Worm (Caenorhabditis elegans) whole organism, mixed stage, embryonic: ENCODE data around the gene hipr-1.

ENCODE experiments used
- M03D4.4 ChIP-seq: sonication (generic microtip); optimal IDR thresholded peaks from 2 replicates; lab custom pipeline; 2017; ENCODE audit warnings: mild to moderate bottlenecking, missing genetic modification characterization, missing compliant biosample characterization
- bed-3 ChIP-seq: fragments of 200-800 bp; sonication (Bioruptor generic); optimal IDR thresholded peaks from 3 replicates; lab custom pipeline; 2018; ENCODE audit warnings: mild to moderate bottlenecking, missing genetic modification characterization, moderate library complexity, missing compliant biosample characterization
- blmp-1 ChIP-seq: fragments of 150-350 bp; optimal IDR thresholded peaks from 2 replicates; lab custom pipeline; 2014; ENCODE audit warnings: missing biosample characterization, missing genetic modification characterization
- ceh-39 ChIP-seq: fragments of 150-350 bp; optimal IDR thresholded peaks from 2 replicates; lab custom pipeline; 2014; ENCODE audit warnings: missing biosample characterization, missing genetic modification characterization
- ceh-43 ChIP-seq: fragments of 200-800 bp; sonication (Bioruptor generic); optimal IDR thresholded peaks from 2 replicates; lab custom pipeline; 2018; ENCODE audit warnings: mild to moderate bottlenecking, missing genetic modification characterization, moderate library complexity, missing compliant biosample characterization
- ceh-83 ChIP-seq: fragments of 200-800 bp; sonication (Bioruptor generic); optimal IDR thresholded peaks from 2 replicates; lab custom pipeline; 2018; ENCODE audit warnings: mild to moderate bottlenecking, missing genetic modification characterization, missing compliant biosample characterization
- ces-1 ChIP-seq: fragments of 150-350 bp; optimal IDR thresholded peaks from 2 replicates; lab custom pipeline; 2014; ENCODE audit warnings: missing biosample characterization, missing genetic modification reagents, missing genetic modification characterization
- cnd-1 ChIP-seq: fragments of 200-800 bp; sonication (Bioruptor generic); optimal IDR thresholded peaks from 2 replicates; lab custom pipeline; 2018; ENCODE audit warnings: mild to moderate bottlenecking, missing genetic modification characterization, missing compliant biosample characterization
- drap-1 ChIP-seq: fragments of 200-800 bp; sonication (Bioruptor generic); optimal IDR thresholded peaks from 3 replicates; lab custom pipeline; 2018; ENCODE audit warnings: mild to moderate bottlenecking, missing genetic modification characterization, missing compliant biosample characterization
- elt-1 ChIP-seq: sonication (generic microtip); optimal IDR thresholded peaks from 2 replicates; lab custom pipeline; 2017; ENCODE audit warnings: missing genetic modification characterization, mild to moderate bottlenecking, missing compliant biosample characterization, antibody characterized with exemption, moderate library complexity, borderline replicate concordance; ENCODE audit not compliant: insufficient read depth
- elt-3 ChIP-seq: fragments of 150-350 bp; optimal IDR thresholded peaks from 2 replicates; lab custom pipeline; 2014; ENCODE audit warnings: missing biosample characterization, missing genetic modification characterization
- flh-1 ChIP-seq: fragments of 200-800 bp; sonication (Bioruptor generic); optimal IDR thresholded peaks from 2 replicates; lab custom pipeline; 2018; ENCODE audit warnings: mild to moderate bottlenecking, missing genetic modification characterization, moderate library complexity, missing compliant biosample characterization
- ham-2 ChIP-seq: fragments of 200-800 bp; sonication (Bioruptor generic); optimal IDR thresholded peaks from 2 replicates; lab custom pipeline; 2018; ENCODE audit warnings: mild to moderate bottlenecking, missing genetic modification characterization, missing compliant biosample characterization
- hlh-1 ChIP-seq: fragments of 150-350 bp; optimal IDR thresholded peaks from 2 replicates; lab custom pipeline; 2014; ENCODE audit warnings: missing biosample characterization, missing genetic modification reagents, missing genetic modification characterization
- lin-13 ChIP-seq: fragments of 150-350 bp; optimal IDR thresholded peaks from 2 replicates; lab custom pipeline; 2014; ENCODE audit warnings: missing biosample characterization, missing genetic modification characterization
- lin-32 ChIP-seq: fragments of 200-800 bp; sonication (Bioruptor generic); optimal IDR thresholded peaks from 2 replicates; lab custom pipeline; 2018; ENCODE audit warnings: mild to moderate bottlenecking, missing genetic modification characterization, missing compliant biosample characterization
- lsy-2 ChIP-seq: fragments of 150-350 bp; optimal IDR thresholded peaks from 2 replicates; lab custom pipeline; 2014; ENCODE audit warnings: missing biosample characterization, missing genetic modification characterization
- mab-5 ChIP-seq: fragments of 150-350 bp; optimal IDR thresholded peaks from 2 replicates; lab custom pipeline; 2014; ENCODE audit warnings: missing biosample characterization, missing genetic modification characterization
- mep-1 ChIP-seq: fragments of 150-350 bp; optimal IDR thresholded peaks from 2 replicates; lab custom pipeline; 2017; ENCODE audit warnings: missing biosample characterization, missing genetic modification reagents, missing genetic modification characterization, inconsistent platforms
- mls-2 ChIP-seq: sonication (generic microtip); optimal IDR thresholded peaks from 2 replicates; lab custom pipeline; 2016; ENCODE audit warnings: mild to moderate bottlenecking, missing genetic modification characterization, moderate library complexity, missing compliant biosample characterization
- nhr-12 ChIP-seq: fragments of 150-350 bp; optimal IDR thresholded peaks from 2 replicates; lab custom pipeline; 2014; ENCODE audit warnings: missing biosample characterization, missing genetic modification characterization
- nhr-2 ChIP-seq: fragments of 150-350 bp; optimal IDR thresholded peaks from 2 replicates; lab custom pipeline; 2014; ENCODE audit warnings: missing biosample characterization, missing genetic modification characterization
- nhr-237 ChIP-seq: fragments of 150-350 bp; optimal IDR thresholded peaks from 2 replicates; lab custom pipeline; 2014; ENCODE audit warnings: missing biosample characterization, missing genetic modification characterization
- nhr-28 ChIP-seq: fragments of 150-350 bp; optimal IDR thresholded peaks from 2 replicates; lab custom pipeline; 2014; ENCODE audit warnings: missing biosample characterization, missing genetic modification characterization
- nhr-76 ChIP-seq: sonication (generic microtip); optimal IDR thresholded peaks from 2 replicates; lab custom pipeline; 2017; ENCODE audit warnings: missing biosample characterization, missing genetic modification characterization
- pha-4 ChIP-seq: fragments of 150-350 bp; optimal IDR thresholded peaks from 2 replicates; lab custom pipeline; 2018; ENCODE audit warnings: missing biosample characterization, missing genetic modification reagents, missing genetic modification characterization
- sem-2 ChIP-seq: fragments of 200-800 bp; sonication (Bioruptor generic); optimal IDR thresholded peaks from 2 replicates; lab custom pipeline; 2018; ENCODE audit warnings: mild to moderate bottlenecking, missing genetic modification characterization, missing compliant biosample characterization
- snpc-4 ChIP-seq: fragments of 150-350 bp; optimal IDR thresholded peaks from 2 replicates; lab custom pipeline; 2014; ENCODE audit warnings: missing biosample characterization, missing genetic modification characterization
- sptf-1 ChIP-seq: sonication (generic microtip); optimal IDR thresholded peaks from 2 replicates; lab custom pipeline; 2017; ENCODE audit warnings: mild to moderate bottlenecking, missing genetic modification characterization, moderate library complexity, missing compliant biosample characterization
- tbx-8 ChIP-seq: fragments of 200-800 bp; sonication (Bioruptor generic); optimal IDR thresholded peaks from 2 replicates; lab custom pipeline; 2018; ENCODE audit warnings: mild to moderate bottlenecking, missing genetic modification characterization, moderate library complexity, missing compliant biosample characterization
- unc-120 ChIP-seq: sonication (generic microtip); optimal IDR thresholded peaks from 2 replicates; lab custom pipeline; 2017; ENCODE audit warnings: missing genetic modification characterization, missing compliant biosample characterization; ENCODE audit not compliant: poor library complexity, severe bottlenecking
- unc-39 ChIP-seq: fragments of 150-350 bp; optimal IDR thresholded peaks from 2 replicates; lab custom pipeline; 2014; ENCODE audit warnings: missing biosample characterization, missing genetic modification characterization
- unc-62 ChIP-seq: fragments of 150-350 bp; optimal IDR thresholded peaks from 2 replicates; lab custom pipeline; 2014; ENCODE audit warnings: missing biosample characterization, missing genetic modification reagents, missing genetic modification characterization
- zip-8 ChIP-seq: fragments of 150-350 bp; optimal IDR thresholded peaks from 2 replicates; lab custom pipeline; 2014; ENCODE audit warnings: missing biosample characterization, missing genetic modification characterization
- ztf-11 ChIP-seq: fragments of 150-350 bp; optimal IDR thresholded peaks from 2 replicates; lab custom pipeline; 2014; ENCODE audit warnings: missing biosample characterization, missing genetic modification characterization

The hipr-1 gene

ce11 chrIII:8719769-8720252 is at the start of gene hipr-1:
Gene hipr-1, plus strand, starts transcription at chrIII:8720202.
- TF ChIP-seq pha-4 (tag; lab: Kevin White, UChicago) (peak; percentile 54), unc-120 (tag; lab: Kevin White, UChicago) (no peak)

DNA sequence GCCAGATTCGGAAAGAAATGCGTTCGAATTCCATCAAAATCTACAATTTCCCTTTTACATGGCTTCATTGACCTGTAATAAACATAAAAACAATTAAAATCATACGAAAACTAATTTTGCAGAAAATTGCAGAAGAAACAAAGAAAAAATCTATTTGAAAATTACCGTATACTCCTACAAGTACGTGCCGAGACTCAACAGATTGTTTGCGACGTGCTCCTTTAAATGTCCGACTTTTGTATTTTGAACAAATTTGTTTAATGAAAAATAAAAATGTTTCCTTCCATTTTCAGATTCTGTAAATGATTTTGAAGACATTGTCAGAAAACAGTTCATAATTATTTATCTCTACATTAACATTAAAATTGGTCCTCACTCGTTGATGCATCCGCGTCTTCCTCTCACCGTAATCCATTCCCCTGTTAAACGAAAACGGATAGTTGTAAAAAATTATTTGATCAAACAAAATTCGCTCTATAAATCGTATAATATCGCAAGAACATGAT is 45.0 kb upstream of the hipr-1 start, which contains the start of gene pgl-2:
TSS of gene pgl-2 (minus strand) at position 456 of the 506 bp plus-strand sequence.
- TF ChIP-seq lsy-2 (no peak), bed-3 (GFP tag; lab: Kevin White, UChicago) (no peak), mep-1 (tag; lab: Kevin White, UChicago) (no peak), tbx-8 (GFP tag; lab: Kevin White, UChicago) (no peak), zip-8 (tag; lab: Kevin White, UChicago) (no peak), nhr-28 (tag; lab: Kevin White, UChicago) (no peak), hlh-1 (no peak), nhr-12 (tag; lab: Kevin White, UChicago) (no peak), snpc-4 (no peak), ceh-43 (GFP tag; lab: Kevin White, UChicago) (no peak), nhr-76 (tag; lab: Kevin White, UChicago) (no peak), mls-2 (tag; lab: Kevin White, UChicago) (no peak), sptf-1 (no peak), nhr-2 (no peak), elt-3 (tag; lab: Kevin White, UChicago) (no peak), pha-4 (tag; lab: Kevin White, UChicago) (no peak), ceh-39 (tag; lab: Kevin White, UChicago) (no peak)

DNA sequence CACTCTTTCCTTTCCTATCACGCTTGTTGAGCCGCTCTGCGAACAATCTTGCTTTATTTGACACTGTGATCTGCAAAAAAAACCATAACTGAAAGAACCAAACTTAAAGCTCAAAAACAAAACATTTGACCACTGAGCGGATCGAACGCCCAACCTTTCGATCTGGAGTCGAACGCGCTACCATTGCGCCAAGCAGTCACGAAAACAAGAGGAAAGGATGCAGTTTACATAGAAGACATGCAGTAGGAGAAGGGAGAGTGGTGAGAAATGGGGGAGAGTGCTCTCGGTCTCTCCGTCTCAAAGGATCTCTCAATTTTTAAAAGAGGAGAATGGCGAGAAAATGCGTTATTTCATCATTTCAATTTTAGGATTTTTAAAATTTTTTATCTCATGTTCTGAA is 41.6 kb upstream of the hipr-1 start:
- peak; percentile 91 for TF ChIP-seq bed-3 (GFP tag; lab: Kevin White, UChicago)
- TF ChIP-seq unc-120 (tag; lab: Kevin White, UChicago) = peak; percentile 90
- no peak for TF ChIP-seq mab-5 (tag; lab: Kevin White, UChicago)
- no peak for TF ChIP-seq nhr-237 (tag; lab: Kevin White, UChicago)
- peak; percentile 61 for TF ChIP-seq ztf-11 (tag; lab: Kevin White, UChicago)
- peak; percentile 95 for TF ChIP-seq lin-32 (GFP tag; lab: Kevin White, UChicago)
- TF ChIP-seq sptf-1 = peak; percentile 98
- peak; percentile 87 for TF ChIP-seq flh-1 (GFP tag; lab: Kevin White, UChicago)
- TF ChIP-seq ceh-83 (GFP tag; lab: Kevin White, UChicago) = peak; percentile 97
- TF ChIP-seq mep-1 (tag; lab: Kevin White, UChicago) = peak; percentile 60
- TF ChIP-seq zip-8 (tag; lab: Kevin White, UChicago) = no peak
- peak; percentile 93 for TF ChIP-seq ceh-43 (GFP tag; lab: Kevin White, UChicago)
- TF ChIP-seq drap-1 (GFP tag; lab: Kevin White, UChicago) = peak; percentile 98
- TF ChIP-seq sem-2 = peak; percentile 94
- TF ChIP-seq lin-13 (tag; lab: Kevin White, UChicago) = peak; percentile 22
- TF ChIP-seq nhr-12 (tag; lab: Kevin White, UChicago) = peak; percentile 22
- peak; percentile 61 for TF ChIP-seq elt-1 (tag; lab: Kevin White, UChicago)
- TF ChIP-seq lsy-2 = peak; percentile 66
- TF ChIP-seq cnd-1 = peak; percentile 95
- TF ChIP-seq tbx-8 (GFP tag; lab: Kevin White, UChicago) = peak; percentile 89
- TF ChIP-seq nhr-28 (tag; lab: Kevin White, UChicago) = peak; percentile 79
- peak; percentile 33 for TF ChIP-seq unc-39 (tag; lab: Kevin White, UChicago)
- TF ChIP-seq blmp-1 (tag; lab: Kevin White, UChicago) = peak; percentile 50
- TF ChIP-seq ceh-39 (tag; lab: Kevin White, UChicago) = peak; percentile 43
- peak; percentile 91 for TF ChIP-seq ham-2 (GFP tag; lab: Kevin White, UChicago)
- no peak for TF ChIP-seq snpc-4
- TF ChIP-seq ces-1 = peak; percentile 44
- TF ChIP-seq unc-62 (GFP tag; lab: Kevin White, UChicago) = peak; percentile 43
- TF ChIP-seq nhr-2 = peak; percentile 20
- peak; percentile 96 for TF ChIP-seq M03D4.4 (tag; lab: Kevin White, UChicago)
- TF ChIP-seq elt-3 (tag; lab: Kevin White, UChicago) = peak; percentile 63
- peak; percentile 98 for TF ChIP-seq mls-2 (tag; lab: Kevin White, UChicago)
- no peak for TF ChIP-seq nhr-76 (tag; lab: Kevin White, UChicago)
- peak; percentile 67 for TF ChIP-seq hlh-1
- peak; percentile 62 for TF ChIP-seq pha-4 (tag; lab: Kevin White, UChicago)
